Worm (Caenorhabditis elegans): ENCODE results near the gene str-159.
A peak's percentile ranks its signal among the peaks of the same experiment; 100 is the strongest.

The str-159 gene

ce11 chrIV:4930754-4931322, 21.7 kb downstream of the str-159 start (continued):
- TF ChIP-seq zfp-3 (GFP tag; conservative IDR thresholded peaks at IDR 0.05) (no peak), ceh-20 (GFP tag; IDR thresholded peaks at IDR 0.05) (no peak), Y5F2A.4 (GFP tag; optimal IDR thresholded peaks at IDR 0.05) (no peak), F37D6.2 (tag; optimal IDR thresholded peaks at IDR 0.05) (no peak), aha-1 (tag) (peak; percentile 61), mdt-29 (GFP tag; IDR thresholded peaks at IDR 0.05) (peak; percentile 77), lim-7 (GFP tag; IDR thresholded peaks at IDR 0.05) (no peak), dpl-1 (GFP tag; optimal IDR thresholded peaks at IDR 0.05) (no peak), vab-7 (GFP tag; IDR thresholded peaks at IDR 0.05) (no peak), sdz-12 (GFP tag; optimal IDR thresholded peaks at IDR 0.05) (no peak), spr-1 (tag; optimal IDR thresholded peaks at IDR 0.05) (peak; percentile 57), mes-2 (tag; optimal IDR thresholded peaks at IDR 0.05; ENCODE audit: poor library complexity, severe bottlenecking) (no peak), ama-1 (optimal IDR thresholded peaks at IDR 0.05) (no peak), ctbp-1 (GFP tag; IDR thresholded peaks at IDR 0.05) (no peak), madf-9 (GFP tag; conservative IDR thresholded peaks at IDR 0.05) (no peak), spr-3 (GFP tag; optimal IDR thresholded peaks at IDR 0.05) (no peak), nhr-237 (tag; optimal IDR thresholded peaks at IDR 0.05) (no peak), ceh-62 (tag; optimal IDR thresholded peaks at IDR 0.05) (no peak), pha-4 (GFP tag; IDR thresholded peaks at IDR 0.05) (peak; percentile 51; the same call in 1 of the 2 replicates), pha-4 (tag; optimal IDR thresholded peaks at IDR 0.05) (no peak), daf-16 (GFP tag; optimal IDR thresholded peaks at IDR 0.05) (peak in 1 of 2 experiments; percentile 56), daf-16 (tag; optimal IDR thresholded peaks at IDR 0.05) (peak; percentile 48), unc-39 (tag; optimal IDR thresholded peaks at IDR 0.05) (no peak), mxl-3 (GFP tag; optimal IDR thresholded peaks at IDR 0.05) (no peak), D1046.2 (GFP tag; IDR thresholded peaks at IDR 0.05) (no peak), lin-29 (GFP tag; IDR thresholded peaks at IDR 0.05) (no peak), aly-2 (tag; optimal IDR thresholded peaks at IDR 0.05) (no peak), skn-1 (tag; optimal IDR thresholded peaks at IDR 0.05) (no peak), egl-27 (tag; optimal IDR thresholded peaks at IDR 0.05) (no peak), lsy-2 (tag; optimal IDR thresholded peaks at IDR 0.05) (no peak), Y105C5A.15 (GFP tag; IDR thresholded peaks at IDR 0.05) (no peak), snpc-4 (tag; optimal IDR thresholded peaks at IDR 0.05) (peak; percentile 82), Y48G9A.11 (GFP tag; IDR thresholded peaks at IDR 0.05) (peak; percentile 74; the same call in 1 of the 2 replicates), nhr-28 (tag; optimal IDR thresholded peaks at IDR 0.05) (no peak), nhr-11 (tag; optimal IDR thresholded peaks at IDR 0.05) (no peak), zfp-2 (tag; optimal IDR thresholded peaks at IDR 0.05) (no peak), zip-11 (GFP tag; IDR thresholded peaks at IDR 0.05) (no peak), ceh-82 (tag; optimal IDR thresholded peaks at IDR 0.05) (no peak), nhr-111 (GFP tag; optimal IDR thresholded peaks at IDR 0.05) (no peak), fos-1 (tag; optimal IDR thresholded peaks at IDR 0.05) (no peak), lin-15B (tag; optimal IDR thresholded peaks at IDR 0.05) (no peak), ceh-28 (tag; optimal IDR thresholded peaks at IDR 0.05) (no peak), T20F7.1 (GFP tag; optimal IDR thresholded peaks at IDR 0.05) (no peak), nhr-10 (tag; optimal IDR thresholded peaks at IDR 0.05) (no peak), php-3 (GFP tag; IDR thresholded peaks at IDR 0.05) (no peak; the same call in 1 of the 2 replicates), ZK337.2 (GFP tag; IDR thresholded peaks at IDR 0.05) (0 out of 2 replicates have a peak, but pooled peaks have one; percentile 59), lin-39 (tag; optimal IDR thresholded peaks at IDR 0.05) (no peak), egl-43 (GFP tag; IDR thresholded peaks at IDR 0.05) (no peak), mxl-2 (GFP tag; conservative IDR thresholded peaks at IDR 0.05) (no peak; the same call in 1 of the 2 replicates), nhr-102 (tag; optimal IDR thresholded peaks at IDR 0.05) (peak; percentile 60), saeg-2 (GFP tag; IDR thresholded peaks at IDR 0.05) (no peak; the same call in 1 of the 2 replicates), jun-1 (tag; optimal IDR thresholded peaks at IDR 0.05) (no peak), tag-97 (GFP tag; IDR thresholded peaks at IDR 0.05) (no peak)
